Fruit fly (Drosophila melanogaster): ENCODE data around the gene ltl.
A peak's percentile ranks its signal among the peaks of the same experiment; 100 is the strongest.

Gene ltl

dm6 chr3L:7528380-7529080, 9.7 kb downstream of the ltl start, which contains the start of gene lqf (continued):
- no peak for TF ChIP-seq CG1792 (GFP tag; optimal IDR thresholded peaks at IDR 0.05)
- TF ChIP-seq CG32772 (GFP tag; IDR thresholded peaks at IDR 0.05): no peak
- TF ChIP-seq CG17612 (GFP tag; IDR thresholded peaks at IDR 0.05): no peak
- peak; percentile 12; the same call in 1 of the 2 replicates for TF ChIP-seq vvl (GFP tag; IDR thresholded peaks at IDR 0.05)
- TF ChIP-seq CG4617 (GFP tag; optimal IDR thresholded peaks at IDR 0.05; ENCODE audit: borderline replicate concordance): no peak
- TF ChIP-seq CG17568 (GFP tag; optimal IDR thresholded peaks at IDR 0.05): no peak
- peak; percentile 43 for TF ChIP-seq Lhr (GFP tag; optimal IDR thresholded peaks at IDR 0.05)
- TF ChIP-seq bcd (GFP tag; optimal IDR thresholded peaks at IDR 0.05): no peak
- TF ChIP-seq caup (GFP tag; optimal IDR thresholded peaks at IDR 0.05; ENCODE audit: severe bottlenecking): no peak
- no peak for TF ChIP-seq CG15269 (tag; optimal IDR thresholded peaks at IDR 0.05)
- TF ChIP-seq NK7.1 (GFP tag; optimal IDR thresholded peaks at IDR 0.05): no peak
- TF ChIP-seq Hr3 (GFP tag; optimal IDR thresholded peaks at IDR 0.05): no peak
- TF ChIP-seq HmgD (GFP tag; optimal IDR thresholded peaks at IDR 0.05): no peak
- no peak for TF ChIP-seq CHES-1-like (GFP tag; optimal IDR thresholded peaks at IDR 0.05)
- no peak for TF ChIP-seq CG6254 (GFP tag; optimal IDR thresholded peaks at IDR 0.05)
- no peak for TF ChIP-seq peb (GFP tag; IDR thresholded peaks at IDR 0.05)
- TF ChIP-seq kay (GFP tag; optimal IDR thresholded peaks at IDR 0.05): no peak
- TF ChIP-seq CG2678 (tag; optimal IDR thresholded peaks at IDR 0.05): peak; percentile 34
- TF ChIP-seq ssp (GFP tag; IDR thresholded peaks at IDR 0.05): no peak
- no peak for TF ChIP-seq hkb (optimal IDR thresholded peaks at IDR 0.05)
- no peak for TF ChIP-seq hkb (GFP tag; IDR thresholded peaks at IDR 0.05)
- peak; percentile 44 for TF ChIP-seq pzg (GFP tag; optimal IDR thresholded peaks at IDR 0.05)
- peak; percentile 30 for TF ChIP-seq YL-1 (GFP tag; optimal IDR thresholded peaks at IDR 0.05)
- TF ChIP-seq CG9215 (GFP tag; IDR thresholded peaks at IDR 0.05): no peak
- TF ChIP-seq schlank (tag; optimal IDR thresholded peaks at IDR 0.05): no peak
- TF ChIP-seq CG2116 (GFP tag; optimal IDR thresholded peaks at IDR 0.05): peak; percentile 88
- TF ChIP-seq chn (GFP tag; optimal IDR thresholded peaks at IDR 0.05): no peak
- no peak for TF ChIP-seq CG8359 (GFP tag; optimal IDR thresholded peaks at IDR 0.05; ENCODE audit: borderline replicate concordance)
- no peak for TF ChIP-seq CG12769 (tag; optimal IDR thresholded peaks at IDR 0.05)
- TF ChIP-seq HLH54F (GFP tag; optimal IDR thresholded peaks at IDR 0.05): no peak
- TF ChIP-seq Sry-δ (GFP tag; optimal IDR thresholded peaks at IDR 0.05): peak; percentile 85
- peak; percentile 51 for TF ChIP-seq phol (tag; optimal IDR thresholded peaks at IDR 0.05)
- TF ChIP-seq CG3407 (GFP tag; optimal IDR thresholded peaks at IDR 0.05): no peak
- TF ChIP-seq cad (GFP tag; optimal IDR thresholded peaks at IDR 0.05): no peak
- peak; percentile 84 for TF ChIP-seq CG7963 (GFP tag; IDR thresholded peaks at IDR 0.05; ENCODE audit: partially characterized antibody)
- TF ChIP-seq CG14441 (GFP tag; IDR thresholded peaks at IDR 0.05): no peak
- TF ChIP-seq Deaf1 (tag; optimal IDR thresholded peaks at IDR 0.05): no peak
- peak; percentile 86 for TF ChIP-seq amos (GFP tag; IDR thresholded peaks at IDR 0.05; ENCODE audit: partially characterized antibody)
- TF ChIP-seq CG15601 (tag; optimal IDR thresholded peaks at IDR 0.05): no peak
- TF ChIP-seq tup (GFP tag; optimal IDR thresholded peaks at IDR 0.05): no peak
- no peak for TF ChIP-seq ken (GFP tag; IDR thresholded peaks at IDR 0.05)
- TF ChIP-seq Bdp1 (GFP tag; optimal IDR thresholded peaks at IDR 0.05): no peak
- no peak for TF ChIP-seq fd3F (GFP tag; optimal IDR thresholded peaks at IDR 0.05)
- TF ChIP-seq ab (GFP tag; optimal IDR thresholded peaks at IDR 0.05): no peak
- no peak for TF ChIP-seq ERR (GFP tag; optimal IDR thresholded peaks at IDR 0.05)
- no peak for TF ChIP-seq B-H2 (GFP tag; optimal IDR thresholded peaks at IDR 0.05)
